Fruit fly (Drosophila melanogaster): Measurements from ENCODE around the gene Smyd5.
A peak's percentile ranks its signal among the peaks of the same experiment; 100 is the strongest.

Smyd5 gene

dm6 chr3R:21206802-21207238, 11.8 kb downstream of the Smyd5 start (continued):
- no peak for TF ChIP-seq wek (GFP tag; optimal IDR thresholded peaks at IDR 0.05)
- peak; percentile 12 for TF ChIP-seq CG12071 (GFP tag; optimal IDR thresholded peaks at IDR 0.05)
- 0 out of 2 replicates have a peak, but pooled peaks have one; percentile 4 for TF ChIP-seq vvl (GFP tag; IDR thresholded peaks at IDR 0.05)
- no peak for TF ChIP-seq Sox102F (GFP tag; optimal IDR thresholded peaks at IDR 0.05)
- TF ChIP-seq CG13894 (tag; optimal IDR thresholded peaks at IDR 0.05), result peak; percentile 54
- TF ChIP-seq schlank (tag; optimal IDR thresholded peaks at IDR 0.05), result no peak
- peak; percentile 9 for TF ChIP-seq HmgZ (tag; optimal IDR thresholded peaks at IDR 0.05)
- TF ChIP-seq B-H1 (GFP tag; IDR thresholded peaks at IDR 0.05), result no peak
- TF ChIP-seq Med (GFP tag), result peak; percentile 56
- TF ChIP-seq CG33213 (GFP tag; optimal IDR thresholded peaks at IDR 0.05), result no peak
- TF ChIP-seq h (optimal IDR thresholded peaks at IDR 0.05), result no peak
- TF ChIP-seq CG8388 (GFP tag; optimal IDR thresholded peaks at IDR 0.05), result no peak
- TF ChIP-seq pfk (GFP tag; optimal IDR thresholded peaks at IDR 0.05), result peak; percentile 16
- peak; percentile 86 for TF ChIP-seq exex (tag; optimal IDR thresholded peaks at IDR 0.05)
- TF ChIP-seq sd (tag; optimal IDR thresholded peaks at IDR 0.05), result peak; percentile 92
- peak; percentile 56 for TF ChIP-seq ftz-f1 (GFP tag; optimal IDR thresholded peaks at IDR 0.05)
- no peak for TF ChIP-seq Fer2 (tag; optimal IDR thresholded peaks at IDR 0.05)
- TF ChIP-seq Hey (tag; optimal IDR thresholded peaks at IDR 0.05), result peak; percentile 32
- no peak for TF ChIP-seq cato (GFP tag; optimal IDR thresholded peaks at IDR 0.05; ENCODE audit: borderline replicate concordance)
- no peak for TF ChIP-seq Lpt (GFP tag; optimal IDR thresholded peaks at IDR 0.05)
- peak; percentile 53 for TF ChIP-seq CG13296 (GFP tag; optimal IDR thresholded peaks at IDR 0.05)
- no peak for TF ChIP-seq Dfd (GFP tag; optimal IDR thresholded peaks at IDR 0.05)
- TF ChIP-seq CG11398 (GFP tag; optimal IDR thresholded peaks at IDR 0.05), result no peak
- TF ChIP-seq Vsx1 (GFP tag; optimal IDR thresholded peaks at IDR 0.05), result peak; percentile 24
- TF ChIP-seq CG34376 (GFP tag; optimal IDR thresholded peaks at IDR 0.05), result peak; percentile 93
- TF ChIP-seq Eip74EF (GFP tag; optimal IDR thresholded peaks at IDR 0.05), result no peak
- no peak for TF ChIP-seq dpn (GFP tag; optimal IDR thresholded peaks at IDR 0.05)
- TF ChIP-seq cg (GFP tag; optimal IDR thresholded peaks at IDR 0.05), result peak; percentile 5
- TF ChIP-seq chinmo (GFP tag; IDR thresholded peaks at IDR 0.05; ENCODE audit: partially characterized antibody), result peak; percentile 97
- TF ChIP-seq ci (GFP tag; IDR thresholded peaks at IDR 0.05), result no peak
- peak; percentile 62 for TF ChIP-seq CG12769 (tag; optimal IDR thresholded peaks at IDR 0.05)
- no peak for TF ChIP-seq CG13624 (GFP tag; optimal IDR thresholded peaks at IDR 0.05)
- no peak for TF ChIP-seq CG14014 (GFP tag; IDR thresholded peaks at IDR 0.05)
- TF ChIP-seq nmo (GFP tag; optimal IDR thresholded peaks at IDR 0.05), result no peak
- no peak for TF ChIP-seq Dad (GFP tag; optimal IDR thresholded peaks at IDR 0.05)
- TF ChIP-seq sug (tag; optimal IDR thresholded peaks at IDR 0.05), result peak; percentile 87
- no peak for TF ChIP-seq Bgb (GFP tag; IDR thresholded peaks at IDR 0.05; ENCODE audit: partially characterized antibody)
- peak; percentile 19 for TF ChIP-seq abd-A (tag; optimal IDR thresholded peaks at IDR 0.05)
- no peak for TF ChIP-seq CG17361 (GFP tag; IDR thresholded peaks at IDR 0.05)
- TF ChIP-seq Trl (optimal IDR thresholded peaks at IDR 0.05), result peak in 1 of 2 experiments; percentile 10
- TF ChIP-seq Trl (GFP tag; optimal IDR thresholded peaks at IDR 0.05), result no peak
- 0 out of 3 replicates have a peak, but pooled peaks have one; percentile 0 for TF ChIP-seq ase (GFP tag; IDR thresholded peaks at IDR 0.05)
- TF ChIP-seq CG12219 (GFP tag; optimal IDR thresholded peaks at IDR 0.05), result no peak
- no peak for TF ChIP-seq Ptx1 (GFP tag; IDR thresholded peaks at IDR 0.05)
- peak; percentile 26 for TF ChIP-seq Fer1 (GFP tag; optimal IDR thresholded peaks at IDR 0.05)
- TF ChIP-seq B-H2 (GFP tag; optimal IDR thresholded peaks at IDR 0.05), result peak; percentile 64
- TF ChIP-seq bigmax (GFP tag; optimal IDR thresholded peaks at IDR 0.05), result no peak
- no peak for TF ChIP-seq fd96Cb (tag; optimal IDR thresholded peaks at IDR 0.05)
